Worm (Caenorhabditis elegans): ENCODE measurements around the gene F46E10.3.
A peak's percentile ranks its signal among the peaks of the same experiment; 100 is the strongest.

DNA sequence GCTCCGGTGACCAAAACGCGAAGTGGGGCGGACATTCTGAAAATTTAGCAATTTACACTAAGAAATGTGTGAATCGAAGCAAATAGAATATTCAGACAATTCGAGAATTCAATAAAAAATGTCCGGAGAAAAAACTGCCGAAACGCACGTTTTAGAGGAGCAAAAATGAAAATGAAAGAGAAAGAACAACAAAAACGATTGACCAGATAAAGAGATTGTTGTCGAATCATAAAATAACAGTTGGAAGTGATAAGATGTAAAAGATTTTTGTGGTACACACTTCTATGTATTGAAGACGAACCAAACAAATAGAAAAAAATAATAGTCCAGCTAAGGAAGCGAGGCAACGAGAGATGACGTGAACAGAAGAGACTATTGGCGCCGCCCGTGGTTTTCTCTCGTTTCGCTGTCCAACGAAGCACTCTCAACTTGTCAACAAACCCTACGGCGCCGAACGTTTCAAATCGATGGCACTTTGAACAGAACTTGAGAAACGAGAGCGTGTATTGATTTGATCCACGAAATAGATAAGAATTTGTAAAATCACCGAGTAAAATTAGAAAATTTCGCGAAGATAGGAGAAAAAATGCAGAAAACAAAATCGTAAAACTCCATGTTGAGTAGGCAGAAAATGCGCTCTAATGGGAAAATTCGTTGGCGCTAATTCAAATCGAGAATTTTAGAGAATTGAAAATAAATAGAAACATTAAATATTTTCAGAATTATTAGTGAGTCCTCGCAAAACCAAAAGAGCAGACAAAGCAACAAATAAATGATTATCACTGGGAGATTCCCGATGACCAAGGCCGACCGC lies 1.4 kb upstream of the F46E10.3 start, which contains the start of gene mdh-1:
- TF ChIP-seq F44E2.7 (GFP tag; IDR thresholded peaks at IDR 0.05) (no peak), ZK546.5 (tag; optimal IDR thresholded peaks at IDR 0.05) (no peak), mdl-1 (tag; optimal IDR thresholded peaks at IDR 0.05) (no peak), unc-62 (GFP tag; optimal IDR thresholded peaks at IDR 0.05 in 1 of 2) (peak in 1 of 2 experiments; percentile 97), unc-62 (tag; optimal IDR thresholded peaks at IDR 0.05) (no peak)
